Worm (Caenorhabditis elegans): ENCODE measurements around the gene stg-1.

stg-1 gene

ce11 chrII:10014384-10014783 lies 46.1 kb downstream of the stg-1 start:
- TF ChIP-seq nhr-90 (tag; optimal IDR thresholded peaks at IDR 0.05; ENCODE audit: poor library complexity) (no peak), efl-1 (optimal IDR thresholded peaks at IDR 0.05) (no peak), efl-1 (GFP tag; optimal IDR thresholded peaks at IDR 0.05 in 1 of 2) (peak in 1 of 2 experiments; percentile 92)

- TF ChIP-seq nhr-77 (tag; optimal IDR thresholded peaks at IDR 0.05), result no peak
- TF ChIP-seq lsy-2 (tag; optimal IDR thresholded peaks at IDR 0.05), result peak in 1 of 2 experiments; percentile 36
- no peak for TF ChIP-seq nhr-19 (GFP tag; conservative IDR thresholded peaks at IDR 0.05)
- no peak for TF ChIP-seq fos-1 (tag; optimal IDR thresholded peaks at IDR 0.05)
- no peak for TF ChIP-seq ets-5 (GFP tag; IDR thresholded peaks at IDR 0.05)
- no peak for TF ChIP-seq efl-1 (optimal IDR thresholded peaks at IDR 0.05)
- peak in 1 of 2 experiments; percentile 88 for TF ChIP-seq efl-1 (GFP tag; optimal IDR thresholded peaks at IDR 0.05 in 1 of 2)
- peak; percentile 13 for TF ChIP-seq blmp-1 (tag; optimal IDR thresholded peaks at IDR 0.05)
- peak; percentile 44 for TF ChIP-seq unc-130 (tag; optimal IDR thresholded peaks at IDR 0.05)
- no peak for TF ChIP-seq hpl-2 (GFP tag; optimal IDR thresholded peaks at IDR 0.05)
- TF ChIP-seq aha-1 (tag; optimal IDR thresholded peaks at IDR 0.05), result no peak
- no peak for TF ChIP-seq lin-39 (tag; optimal IDR thresholded peaks at IDR 0.05)
- TF ChIP-seq nhr-71 (tag; optimal IDR thresholded peaks at IDR 0.05), result peak; percentile 18
- TF ChIP-seq lin-14 (GFP tag; optimal IDR thresholded peaks at IDR 0.05), result peak; percentile 55
- TF ChIP-seq rnt-1 (tag; optimal IDR thresholded peaks at IDR 0.05), result peak; percentile 27
These were observed 48.0 kb downstream of the stg-1 start for ce11 chrII:10012490-10012889.

ce11 chrII:10011733-10012132 lies 48.7 kb downstream of the stg-1 start:
- TF ChIP-seq nhr-85 (tag) (peak; percentile 3), efl-1 (optimal IDR thresholded peaks at IDR 0.05) (no peak), efl-1 (GFP tag; optimal IDR thresholded peaks at IDR 0.05 in 1 of 2) (peak in 1 of 2 experiments; percentile 81), blmp-1 (tag; optimal IDR thresholded peaks at IDR 0.05) (peak; percentile 52), elt-3 (tag; optimal IDR thresholded peaks at IDR 0.05) (peak in 1 of 6 experiments; percentile 44), lin-14 (GFP tag; optimal IDR thresholded peaks at IDR 0.05) (peak; percentile 39), nhr-90 (tag; optimal IDR thresholded peaks at IDR 0.05; ENCODE audit: poor library complexity) (no peak), nhr-20 (tag; optimal IDR thresholded peaks at IDR 0.05) (peak; percentile 26), snu-23 (GFP tag; optimal IDR thresholded peaks at IDR 0.05) (peak; percentile 4), F16B12.6 (tag; optimal IDR thresholded peaks at IDR 0.05) (no peak)

- no peak for TF ChIP-seq C34B4.2 (tag; optimal IDR thresholded peaks at IDR 0.05)
- no peak for TF ChIP-seq rnt-1 (tag; optimal IDR thresholded peaks at IDR 0.05)
- peak; percentile 76 for TF ChIP-seq nhr-85 (tag)
- TF ChIP-seq pqm-1 (tag; optimal IDR thresholded peaks at IDR 0.05), result no peak
- TF ChIP-seq ama-1 (optimal IDR thresholded peaks at IDR 0.05), result no peak
- no peak for TF ChIP-seq nhr-76 (tag; optimal IDR thresholded peaks at IDR 0.05)
- no peak for TF ChIP-seq mdl-1 (tag; optimal IDR thresholded peaks at IDR 0.05)
- TF ChIP-seq nhr-11 (tag; optimal IDR thresholded peaks at IDR 0.05), result no peak
- no peak for TF ChIP-seq ets-5 (GFP tag; IDR thresholded peaks at IDR 0.05)
- no peak for TF ChIP-seq ceh-90 (tag; optimal IDR thresholded peaks at IDR 0.05)
- TF ChIP-seq unc-62 (GFP tag; optimal IDR thresholded peaks at IDR 0.05), result no peak
- peak; percentile 10 for TF ChIP-seq nhr-20 (tag; optimal IDR thresholded peaks at IDR 0.05)
- no peak for TF ChIP-seq pag-3 (tag; optimal IDR thresholded peaks at IDR 0.05; ENCODE audit: borderline replicate concordance, insufficient read depth)
- no peak for TF ChIP-seq efl-1 (optimal IDR thresholded peaks at IDR 0.05)
- TF ChIP-seq efl-1 (GFP tag; optimal IDR thresholded peaks at IDR 0.05 in 1 of 2), result no peak
- TF ChIP-seq unc-30 (tag; optimal IDR thresholded peaks at IDR 0.05), result no peak
- TF ChIP-seq grh-1 (GFP tag; IDR thresholded peaks at IDR 0.05), result no peak
- no peak for TF ChIP-seq ceh-8 (GFP tag; optimal IDR thresholded peaks at IDR 0.05)
- peak; percentile 77 for TF ChIP-seq lin-14 (GFP tag; optimal IDR thresholded peaks at IDR 0.05)
- no peak for TF ChIP-seq Y116A8C.19 (tag; optimal IDR thresholded peaks at IDR 0.05; ENCODE audit: borderline replicate concordance)
- TF ChIP-seq swsn-7 (tag; optimal IDR thresholded peaks at IDR 0.05), result no peak
- no peak for TF ChIP-seq sptf-1 (tag; optimal IDR thresholded peaks at IDR 0.05)
- no peak for TF ChIP-seq snpc-4 (tag; optimal IDR thresholded peaks at IDR 0.05)
- peak; percentile 6 for TF ChIP-seq C16A3.4 (tag; optimal IDR thresholded peaks at IDR 0.05)
- TF ChIP-seq lin-35 (GFP tag; optimal IDR thresholded peaks at IDR 0.05), result no peak
- no peak for TF ChIP-seq sup-37 (GFP tag; optimal IDR thresholded peaks at IDR 0.05)
- TF ChIP-seq mab-9 (GFP tag; IDR thresholded peaks at IDR 0.05), result no peak
- TF ChIP-seq nhr-47 (tag; optimal IDR thresholded peaks at IDR 0.05), result no peak
- peak; percentile 52 for TF ChIP-seq nhr-90 (tag; optimal IDR thresholded peaks at IDR 0.05; ENCODE audit: poor library complexity)
- no peak for TF ChIP-seq nhr-28 (tag; optimal IDR thresholded peaks at IDR 0.05)
- TF ChIP-seq unc-86 (tag; optimal IDR thresholded peaks at IDR 0.05), result no peak
- no peak for TF ChIP-seq lin-15B (tag; optimal IDR thresholded peaks at IDR 0.05)
- TF ChIP-seq blmp-1 (tag; optimal IDR thresholded peaks at IDR 0.05), result peak; percentile 84
- TF ChIP-seq aha-1 (tag; optimal IDR thresholded peaks at IDR 0.05), result no peak
- TF ChIP-seq snu-23 (GFP tag; optimal IDR thresholded peaks at IDR 0.05), result peak; percentile 23
- peak in 5 of 6 experiments; percentile 0 to 80 (median 42) for TF ChIP-seq elt-3 (tag; optimal IDR thresholded peaks at IDR 0.05)
These were observed 49.5 kb downstream of the stg-1 start for ce11 chrII:10010914-10011313.

Measured in whole organism, L1 larva.